Worm (Caenorhabditis elegans) whole organism, L3 larva: ENCODE measurements around the gene mtrr-1.

Source experiments
- aly-2 ChIP-seq: fragments of 150-350 bp; optimal IDR thresholded peaks from 2 replicates; lab custom pipeline; 2014; ENCODE audit warnings: missing biosample characterization, missing genetic modification characterization
- egl-27 ChIP-seq: sonication (generic microtip); optimal IDR thresholded peaks from 4 replicates; lab custom pipeline; 2017; ENCODE audit warnings: missing biosample characterization, missing genetic modification reagents, missing genetic modification characterization
- elt-3 ChIP-seq, 3 experiments: fragments of 150-350 bp in 1 of 3; sonication (generic microtip) in 2 of 3; optimal IDR thresholded peaks; 2 replicates in 2 of 3; 4 replicates in 1 of 3; lab custom pipeline; 2014 to 2017; ENCODE audit warnings: missing biosample characterization in 3 of 3, missing genetic modification characterization in 3 of 3
- nfya-1 ChIP-seq: sonication (generic microtip); optimal IDR thresholded peaks from 2 replicates; lab custom pipeline; 2017; ENCODE audit warnings: missing genetic modification characterization, mild to moderate bottlenecking, missing compliant biosample characterization, antibody characterized with exemption, moderate library complexity; ENCODE audit not compliant: insufficient read depth
- nhr-77 ChIP-seq: fragments of 150-350 bp; optimal IDR thresholded peaks from 2 replicates; lab custom pipeline; 2014; ENCODE audit warnings: missing biosample characterization, missing genetic modification characterization
- skn-1 ChIP-seq: fragments of 150-350 bp; optimal IDR thresholded peaks from 2 replicates; lab custom pipeline; 2014; ENCODE audit warnings: missing biosample characterization, missing genetic modification characterization

DNA sequence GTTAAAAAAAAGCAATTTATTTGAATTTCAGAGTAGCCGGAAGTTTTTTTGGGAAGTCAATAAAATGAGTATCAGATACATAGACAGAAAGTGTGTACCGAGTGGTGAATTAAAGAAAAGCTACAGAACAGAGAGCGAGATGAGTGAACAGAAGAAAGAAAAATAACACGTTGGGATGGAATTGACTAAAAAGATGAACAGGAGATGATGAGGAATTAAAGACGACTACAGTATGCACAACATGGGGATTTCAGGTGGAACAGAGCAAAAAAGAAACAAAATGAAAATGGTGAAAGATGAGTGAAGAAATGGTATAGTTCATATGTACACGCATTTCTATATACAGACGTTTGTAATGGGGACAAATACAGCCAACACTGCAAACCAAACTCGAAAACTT, 14.5 kb upstream of the mtrr-1 start:
- no peak for TF ChIP-seq nfya-1 (tag; lab: Kevin White, UChicago)
- no peak for TF ChIP-seq elt-3 (tag; optimal IDR thresholded peaks at IDR 0.05; lab: Kevin White, UChicago)
- no peak for TF ChIP-seq nhr-77
- no peak for TF ChIP-seq egl-27
- no peak for TF ChIP-seq aly-2 (tag; lab: Kevin White, UChicago)
- no peak for TF ChIP-seq skn-1 (tag; lab: Kevin White, UChicago)
